Worm (Caenorhabditis elegans) whole organism, young adult: ENCODE results near the gene T03E6.9.

Source experiments
- F49E8.2 ChIP-seq: sonication (generic microtip); optimal IDR thresholded peaks from 3 replicates; lab custom pipeline; 2017; ENCODE audit warnings: missing genetic modification characterization, mild to moderate bottlenecking, missing compliant biosample characterization, antibody characterized with exemption, moderate library complexity; ENCODE audit not compliant: insufficient read depth
- atf-7 ChIP-seq: sonication (generic microtip); optimal IDR thresholded peaks from 2 replicates; lab custom pipeline; 2017; ENCODE audit warnings: mild to moderate bottlenecking, missing genetic modification characterization, missing compliant biosample characterization
- bed-1 ChIP-seq: fragments of 200-800 bp; sonication (Bioruptor generic); IDR thresholded peaks from 2 replicates; pipeline ENCODE4 v1.3.6; 2022; ENCODE audit warnings: missing genetic modification reagents, missing genetic modification characterization, missing compliant biosample characterization
- bed-2 ChIP-seq: fragments of 200-800 bp; sonication (Bioruptor generic); IDR thresholded peaks from 2 replicates; pipeline ENCODE4 v1.3.6; 2022; ENCODE audit warnings: missing genetic modification reagents, missing genetic modification characterization, missing compliant biosample characterization
- ccch-3 ChIP-seq: fragments of 200-800 bp; sonication (Bioruptor generic); optimal IDR thresholded peaks from 2 replicates; lab custom pipeline; 2018; ENCODE audit warnings: mild to moderate bottlenecking, missing genetic modification characterization, missing compliant biosample characterization
- cebp-2 ChIP-seq: fragments of 200-800 bp; sonication (Bioruptor generic); IDR thresholded peaks from 2 replicates; pipeline ENCODE4 v1.3.6; 2022; ENCODE audit warnings: missing genetic modification characterization, missing compliant biosample characterization
- hsf-1 ChIP-seq: fragments of 200-800 bp; sonication (Bioruptor generic); IDR thresholded peaks from 2 replicates; pipeline ENCODE4 v1.3.6; 2022; ENCODE audit warnings: missing genetic modification reagents, missing genetic modification characterization, missing compliant biosample characterization
- lin-35 ChIP-seq, 3 experiments: fragments of 150-350 bp in 2 of 3; sonication (generic microtip) in 1 of 3; optimal IDR thresholded peaks; 2 replicates each; lab custom pipeline; 2014 to 2018; ENCODE audit warnings: missing biosample characterization in 3 of 3, missing genetic modification characterization in 3 of 3, missing genetic modification reagents in 3 of 3
- mel-28 ChIP-seq: sonication (generic microtip); optimal IDR thresholded peaks from 2 replicates; lab custom pipeline; 2016; ENCODE audit warnings: borderline replicate concordance, mild to moderate bottlenecking, missing genetic modification characterization, missing compliant biosample characterization
- nhr-90 ChIP-seq: sonication (generic microtip); optimal IDR thresholded peaks from 2 replicates; lab custom pipeline; 2016; ENCODE audit warnings: missing genotype, mild to moderate bottlenecking, missing genetic modification characterization, missing compliant biosample characterization
- rcor-1 ChIP-seq: fragments of 200-800 bp; sonication (Bioruptor generic); IDR thresholded peaks from 2 replicates; pipeline ENCODE4 v1.3.6; 2022; ENCODE audit warnings: missing genetic modification reagents, missing genetic modification characterization, missing compliant biosample characterization
- snpc-4 ChIP-seq, 5 experiments: fragments of 150-350 bp in 1 of 5; sonication (generic microtip) in 4 of 5; optimal IDR thresholded peaks; 2 replicates each; lab custom pipeline; 2014 to 2018; ENCODE audit warnings: missing genetic modification characterization in 5 of 5, missing biosample characterization in 3 of 5, antibody characterized with exemption in 2 of 5, mild to moderate bottlenecking in 2 of 5, missing compliant biosample characterization in 2 of 5, missing genotype in 2 of 5, moderate library complexity in 2 of 5, missing genetic modification reagents in 1 of 5
- unc-130 ChIP-seq: sonication (generic microtip); optimal IDR thresholded peaks from 2 replicates; lab custom pipeline; 2016; ENCODE audit warnings: missing genetic modification reagents, missing genetic modification characterization, missing compliant biosample characterization

DNA sequence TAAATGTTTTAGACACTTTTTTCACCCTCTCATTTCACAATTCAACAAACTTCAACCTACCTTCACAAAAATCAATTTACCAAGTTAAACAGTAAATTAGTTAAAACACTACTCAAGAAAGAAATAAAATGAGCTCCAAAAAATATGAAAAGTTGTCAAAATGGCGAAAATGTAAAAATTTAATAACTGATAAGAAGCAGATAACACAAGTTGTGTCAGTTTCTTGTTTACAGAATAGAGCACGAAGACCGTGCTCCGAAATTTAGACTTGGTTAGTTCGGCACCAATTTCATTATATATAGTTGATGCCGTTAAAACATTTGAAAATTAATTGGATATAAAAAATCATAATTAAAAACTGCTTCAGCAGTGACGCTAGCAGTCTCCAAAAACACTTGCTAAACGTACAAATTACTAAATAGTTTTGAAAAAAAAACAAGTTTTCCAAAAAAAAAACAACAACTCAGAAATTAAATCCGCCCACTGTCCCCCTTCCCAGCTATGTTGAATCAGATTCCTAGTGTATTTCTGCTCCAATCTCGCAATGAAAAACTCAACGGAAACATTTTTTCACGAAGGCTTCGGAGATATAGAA, 10.4 kb upstream of the T03E6.9 start, which contains the start of gene srw-54:
- no peak for TF ChIP-seq nhr-90 (tag; lab: Kevin White, UChicago)
- TF ChIP-seq hsf-1 = no peak
- TF ChIP-seq mel-28 = no peak
- TF ChIP-seq lin-35 (GFP tag; optimal IDR thresholded peaks at IDR 0.05; lab: Kevin White, UChicago) = no peak
- TF ChIP-seq snpc-4 (GFP tag; optimal IDR thresholded peaks at IDR 0.05; lab: Kevin White, UChicago) = no peak
- no peak for TF ChIP-seq snpc-4 (tag; optimal IDR thresholded peaks at IDR 0.05; lab: Kevin White, UChicago)
- no peak for TF ChIP-seq cebp-2 (GFP tag; lab: Robert Waterston, UW)
- no peak for TF ChIP-seq bed-2 (GFP tag; lab: Robert Waterston, UW)
- no peak for TF ChIP-seq atf-7 (tag; lab: Kevin White, UChicago)
- no peak for TF ChIP-seq F49E8.2 (tag; lab: Kevin White, UChicago)
- TF ChIP-seq unc-130 (GFP tag; lab: Kevin White, UChicago) = no peak
- no peak for TF ChIP-seq ccch-3 (GFP tag; lab: Kevin White, UChicago)
- no peak for TF ChIP-seq bed-1 (GFP tag; lab: Robert Waterston, UW)
- no peak for TF ChIP-seq rcor-1 (GFP tag; lab: Robert Waterston, UW)
